Worm (Caenorhabditis elegans) whole organism, L2 larva: ENCODE data around the gene sri-10.

Experiments
- ZK546.5 ChIP-seq: sonication (generic microtip); optimal IDR thresholded peaks from 2 replicates; lab custom pipeline; 2017; ENCODE audit warnings: missing biosample characterization, missing genetic modification characterization
- aly-2 ChIP-seq: fragments of 150-350 bp; optimal IDR thresholded peaks from 2 replicates; lab custom pipeline; 2014; ENCODE audit warnings: missing biosample characterization, missing genetic modification characterization
- ama-1 ChIP-seq: fragments of 150-350 bp; optimal IDR thresholded peaks from 2 replicates; lab custom pipeline; 2018; ENCODE audit warnings: inconsistent platforms
- blmp-1 ChIP-seq: sonication (generic microtip); optimal IDR thresholded peaks from 2 replicates; lab custom pipeline; 2017; ENCODE audit warnings: missing genetic modification characterization, mild to moderate bottlenecking, missing compliant biosample characterization, antibody characterized with exemption, moderate library complexity; ENCODE audit not compliant: insufficient read depth
- ceh-16 ChIP-seq: fragments of 150-350 bp; optimal IDR thresholded peaks from 2 replicates; lab custom pipeline; 2014; ENCODE audit warnings: missing biosample characterization, missing genetic modification characterization
- ceh-82 ChIP-seq: fragments of 150-350 bp; optimal IDR thresholded peaks from 2 replicates; lab custom pipeline; 2014; ENCODE audit warnings: missing biosample characterization, missing genetic modification characterization
- crh-2 ChIP-seq: sonication (generic microtip); optimal IDR thresholded peaks from 2 replicates; lab custom pipeline; 2017; ENCODE audit warnings: missing biosample characterization, missing genetic modification characterization
- dmd-4 ChIP-seq: sonication (generic microtip); optimal IDR thresholded peaks from 2 replicates; lab custom pipeline; 2017; ENCODE audit warnings: missing biosample characterization, missing genetic modification characterization
- egl-27 ChIP-seq: sonication (generic microtip); optimal IDR thresholded peaks from 3 replicates; lab custom pipeline; 2017; ENCODE audit warnings: missing biosample characterization, missing genetic modification reagents, missing genetic modification characterization
- elt-3 ChIP-seq: sonication (generic microtip); optimal IDR thresholded peaks from 2 replicates; lab custom pipeline; 2017; ENCODE audit warnings: missing biosample characterization, missing genetic modification characterization
- fos-1 ChIP-seq: fragments of 150-350 bp; optimal IDR thresholded peaks from 2 replicates; lab custom pipeline; 2014; ENCODE audit warnings: missing biosample characterization, missing genetic modification characterization
- lin-11 ChIP-seq: fragments of 150-350 bp; sonication (generic microtip); optimal IDR thresholded peaks from 2 replicates; lab custom pipeline; 2014; ENCODE audit warnings: missing biosample characterization, missing genetic modification characterization, inconsistent platforms, mixed read lengths
- lin-39 ChIP-seq: fragments of 150-350 bp; optimal IDR thresholded peaks from 2 replicates; lab custom pipeline; 2014; ENCODE audit warnings: missing biosample characterization, missing genetic modification reagents, missing genetic modification characterization
- lsy-2 ChIP-seq, 2 experiments: fragments of 150-350 bp in 1 of 2; sonication (generic microtip) in 1 of 2; optimal IDR thresholded peaks; 2 replicates each; lab custom pipeline; 2014 to 2017; ENCODE audit warnings: missing biosample characterization in 2 of 2, missing genetic modification characterization in 2 of 2
- mab-5 ChIP-seq: fragments of 150-350 bp; optimal IDR thresholded peaks from 2 replicates; lab custom pipeline; 2014; ENCODE audit warnings: missing biosample characterization, missing genetic modification characterization
- mdl-1 ChIP-seq, 2 experiments: fragments of 150-350 bp in 1 of 2; sonication (generic microtip) in 1 of 2; optimal IDR thresholded peaks; 2 replicates each; lab custom pipeline; 2017; ENCODE audit warnings: missing biosample characterization in 2 of 2, missing genetic modification characterization in 2 of 2
- nhr-12 ChIP-seq: fragments of 150-350 bp; optimal IDR thresholded peaks from 2 replicates; lab custom pipeline; 2014; ENCODE audit warnings: missing biosample characterization, missing genetic modification characterization
- nhr-129 ChIP-seq: fragments of 150-350 bp; optimal IDR thresholded peaks from 2 replicates; lab custom pipeline; 2014; ENCODE audit warnings: missing biosample characterization, missing genetic modification characterization
- nhr-23 ChIP-seq: fragments of 150-350 bp; optimal IDR thresholded peaks from 2 replicates; lab custom pipeline; 2014; ENCODE audit warnings: missing biosample characterization, missing genetic modification reagents, missing genetic modification characterization
- nhr-237 ChIP-seq: fragments of 150-350 bp; optimal IDR thresholded peaks from 2 replicates; lab custom pipeline; 2014; ENCODE audit warnings: missing biosample characterization, missing genetic modification characterization
- nhr-25 ChIP-seq: fragments of 150-350 bp; sonication (generic microtip); optimal IDR thresholded peaks from 3 replicates; lab custom pipeline; 2014; ENCODE audit warnings: missing biosample characterization, missing genetic modification characterization
- nhr-6 ChIP-seq: fragments of 150-350 bp; optimal IDR thresholded peaks from 2 replicates; lab custom pipeline; 2014; ENCODE audit warnings: missing biosample characterization, missing genetic modification characterization
- nhr-77 ChIP-seq: fragments of 150-350 bp; optimal IDR thresholded peaks from 2 replicates; lab custom pipeline; 2014; ENCODE audit warnings: missing biosample characterization, missing genetic modification characterization
- peb-1 ChIP-seq: fragments of 150-350 bp; optimal IDR thresholded peaks from 2 replicates; lab custom pipeline; 2014; ENCODE audit warnings: missing biosample characterization, missing genetic modification characterization
- sma-3 ChIP-seq: sonication (generic microtip); optimal IDR thresholded peaks from 2 replicates; lab custom pipeline; 2016; ENCODE audit warnings: missing genetic modification reagents, missing genetic modification characterization, missing compliant biosample characterization
- sma-9 ChIP-seq, 2 experiments: fragments of 150-350 bp in 1 of 2; sonication (generic microtip) in 1 of 2; optimal IDR thresholded peaks; 2 replicates each; lab custom pipeline; 2014 to 2016; ENCODE audit warnings: missing genetic modification characterization in 2 of 2, mild to moderate bottlenecking in 1 of 2, missing biosample characterization in 1 of 2, missing compliant biosample characterization in 1 of 2, missing genetic modification reagents in 1 of 2, moderate library complexity in 1 of 2
- unc-55 ChIP-seq: fragments of 150-350 bp; sonication (generic microtip); optimal IDR thresholded peaks from 3 replicates; lab custom pipeline; 2014; ENCODE audit warnings: missing biosample characterization, missing genetic modification reagents, missing genetic modification characterization
- unc-62 ChIP-seq: fragments of 150-350 bp; optimal IDR thresholded peaks from 2 replicates; lab custom pipeline; 2014; ENCODE audit warnings: missing biosample characterization, missing genetic modification reagents, missing genetic modification characterization
- zag-1 ChIP-seq: fragments of 150-350 bp; optimal IDR thresholded peaks from 2 replicates; lab custom pipeline; 2014; ENCODE audit warnings: missing biosample characterization, missing genetic modification characterization
- ztf-1 ChIP-seq: fragments of 200-800 bp; sonication (Bioruptor generic); conservative IDR thresholded peaks from 2 replicates; pipeline ENCODE4 v1.3.6; 2022; ENCODE audit warnings: missing genetic modification characterization, missing compliant biosample characterization
- ztf-11 ChIP-seq: sonication (generic microtip); optimal IDR thresholded peaks from 2 replicates; lab custom pipeline; 2017; ENCODE audit warnings: missing biosample characterization, missing genetic modification characterization

sri-10 gene

ce11 chrV:18787417-18787918 lies 18.8 kb downstream of the sri-10 start, which contains the start of gene Y17D7B.2:
Gene Y17D7B.2 (plus strand): TSS chrV:18787739.
- no peak for TF ChIP-seq nhr-129
- TF ChIP-seq fos-1 (tag; lab: Kevin White, UChicago): peak; percentile 73
- TF ChIP-seq, all 48 proteins: peak for 1

DNA sequence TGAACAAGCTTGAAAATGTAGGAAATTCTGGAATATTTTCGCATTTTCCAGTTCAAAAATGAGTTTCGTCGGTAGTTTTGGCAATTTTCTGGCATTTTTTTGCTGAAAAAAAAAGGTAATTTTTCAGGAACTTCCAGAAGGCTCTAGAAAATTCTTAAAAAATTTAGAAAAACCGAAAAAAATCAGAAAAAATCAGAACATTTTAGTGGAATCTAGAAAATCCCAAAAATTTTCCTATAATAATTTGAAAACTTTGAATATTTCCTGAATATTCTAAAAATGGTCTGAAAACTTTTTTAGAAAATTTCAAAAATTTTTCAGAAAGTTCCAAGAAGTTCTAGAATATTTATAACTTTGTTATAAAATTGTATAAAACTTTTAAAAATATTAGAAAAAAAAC lies 19.6 kb downstream of the sri-10 start, which contains the start of gene Y17D7B.3:
TSS of gene Y17D7B.3 (minus strand) at position 101 of the 400 bp plus-strand sequence.
- no peak for TF ChIP-seq nhr-237 (tag; lab: Kevin White, UChicago)
- no peak for TF ChIP-seq nhr-129
- TF ChIP-seq elt-3 (tag; lab: Kevin White, UChicago): no peak
- TF ChIP-seq ztf-11 (tag; lab: Kevin White, UChicago): no peak
- no peak for TF ChIP-seq dmd-4
- TF ChIP-seq unc-62 (GFP tag; lab: Kevin White, UChicago): no peak
- no peak for TF ChIP-seq nhr-23 (tag; lab: Kevin White, UChicago)
- TF ChIP-seq lin-11 (tag; lab: Kevin White, UChicago): no peak
- TF ChIP-seq ZK546.5 (tag; lab: Kevin White, UChicago): no peak
- no peak for TF ChIP-seq blmp-1 (tag; lab: Kevin White, UChicago)
- no peak for TF ChIP-seq ama-1 (lab: Kevin White, UChicago)
- TF ChIP-seq nhr-77: no peak
- TF ChIP-seq aly-2 (tag; lab: Kevin White, UChicago): no peak
- no peak for TF ChIP-seq lin-39
- TF ChIP-seq nhr-25: no peak
- TF ChIP-seq peb-1 (tag; lab: Kevin White, UChicago): no peak
- TF ChIP-seq nhr-12: no peak
- no peak for TF ChIP-seq mab-5 (tag; lab: Kevin White, UChicago)

- peak; percentile 32 for TF ChIP-seq lin-11 (tag; lab: Kevin White, UChicago)
- no peak for TF ChIP-seq nhr-237 (tag; lab: Kevin White, UChicago)
- TF ChIP-seq, all 48 proteins: peak for 1
Measured at ce11 chrV:18783474-18783873, 22.8 kb downstream of the sri-10 start, which contains the start of gene Y17D7B.10. Gene Y17D7B.10 (plus strand): TSS chrV:18783716.

DNA sequence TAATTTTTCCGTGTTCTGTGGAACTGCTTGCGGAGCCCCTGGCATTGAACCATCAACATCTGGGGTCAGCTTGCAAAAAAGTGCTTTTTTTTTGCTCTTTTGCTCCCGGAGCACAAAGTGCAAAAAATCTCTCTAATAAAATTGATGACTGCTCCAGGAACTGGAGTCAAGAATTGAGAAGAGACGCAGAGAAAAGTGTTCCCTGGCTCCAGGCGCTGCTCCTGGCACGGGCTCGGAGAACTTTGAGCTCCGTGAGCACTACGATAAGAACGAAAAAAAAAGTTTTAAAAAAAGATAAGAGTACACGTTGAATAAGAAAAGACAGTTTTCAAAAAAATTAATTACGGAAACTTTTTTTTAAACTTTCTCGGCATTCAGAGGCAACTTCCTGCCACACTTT lies 23.6 kb downstream of the sri-10 start:
- TF ChIP-seq ceh-82 (tag; lab: Kevin White, UChicago): no peak
- TF ChIP-seq nhr-6 (tag; lab: Kevin White, UChicago): no peak
- TF ChIP-seq unc-55 (GFP tag; lab: Kevin White, UChicago): no peak
- TF ChIP-seq sma-3 (GFP tag; lab: Kevin White, UChicago): no peak
- TF ChIP-seq sma-9 (GFP tag; optimal IDR thresholded peaks at IDR 0.05; lab: Kevin White, UChicago): peak; percentile 60
- TF ChIP-seq sma-9 (tag; optimal IDR thresholded peaks at IDR 0.05; lab: Kevin White, UChicago): no peak
- TF ChIP-seq aly-2 (tag; lab: Kevin White, UChicago): no peak
- no peak for TF ChIP-seq nhr-237 (tag; lab: Kevin White, UChicago)
- peak; percentile 58 for TF ChIP-seq fos-1 (tag; lab: Kevin White, UChicago)
- no peak for TF ChIP-seq egl-27 (tag; lab: Kevin White, UChicago)
- no peak for TF ChIP-seq ztf-1 (GFP tag; lab: Robert Waterston, UW)
- TF ChIP-seq lsy-2 (tag; optimal IDR thresholded peaks at IDR 0.05; lab: Kevin White, UChicago): no peak
- TF ChIP-seq nhr-12: no peak
- TF ChIP-seq dmd-4: no peak
- TF ChIP-seq mdl-1 (tag; optimal IDR thresholded peaks at IDR 0.05; lab: Kevin White, UChicago): no peak
- TF ChIP-seq zag-1 (tag; lab: Kevin White, UChicago): no peak
- TF ChIP-seq nhr-23 (tag; lab: Kevin White, UChicago): no peak
- peak; percentile 11 for TF ChIP-seq crh-2 (tag; lab: Kevin White, UChicago)
- no peak for TF ChIP-seq nhr-77
- TF ChIP-seq ceh-16 (tag; lab: Kevin White, UChicago): no peak
- TF ChIP-seq elt-3 (tag; lab: Kevin White, UChicago): no peak

DNA sequence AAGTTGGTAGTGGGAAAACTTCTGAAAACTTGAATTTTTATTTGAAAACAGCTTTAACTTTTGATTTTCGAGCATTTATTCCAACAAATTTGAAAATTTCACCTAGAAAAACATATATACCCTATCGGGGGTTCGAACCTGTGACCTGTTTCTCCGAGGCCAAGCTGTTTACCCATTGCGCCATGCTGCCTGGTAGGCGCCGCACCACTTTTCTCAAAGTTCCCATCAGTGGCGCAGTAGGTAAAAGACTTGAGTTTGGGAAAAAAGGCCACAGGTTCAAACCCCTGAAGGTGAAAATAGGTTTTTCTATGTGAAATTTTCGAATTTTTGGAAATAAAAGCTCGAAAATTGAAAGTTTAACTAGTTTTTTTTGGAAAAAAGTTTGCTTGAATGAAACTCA lies 25.7 kb downstream of the sri-10 start:
- TF ChIP-seq ztf-1 (GFP tag; lab: Robert Waterston, UW): no peak
